Worm (Caenorhabditis elegans): ENCODE data around the gene C31E10.11.

DNA sequence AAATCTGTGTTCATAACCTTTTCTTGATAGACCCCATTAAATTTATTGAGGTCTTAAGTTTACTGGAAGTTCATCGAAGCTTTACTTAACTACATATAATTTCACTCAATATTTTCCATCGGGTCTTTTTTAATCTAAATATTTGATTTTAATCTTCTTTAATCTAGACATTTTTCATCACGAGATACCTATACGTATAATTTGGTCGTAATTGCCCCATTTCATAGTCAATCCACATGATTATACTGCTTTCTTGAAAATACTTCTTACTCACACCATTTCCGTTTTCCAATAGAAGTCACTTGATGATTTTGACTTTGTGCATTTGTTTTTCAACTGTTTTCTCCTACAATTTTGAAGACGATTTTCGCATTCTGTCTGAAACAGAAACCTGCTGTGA is 4.3 kb downstream of the C31E10.11 start, which contains the start of gene irld-24:
- TF ChIP-seq pes-1 (GFP tag; IDR thresholded peaks at IDR 0.05), result no peak
- no peak for TF ChIP-seq ama-1 (optimal IDR thresholded peaks at IDR 0.05)
- no peak for TF ChIP-seq B0310.2 (tag; optimal IDR thresholded peaks at IDR 0.05)
- no peak for TF ChIP-seq tbx-37 (GFP tag; conservative IDR thresholded peaks at IDR 0.05)
- TF ChIP-seq hmg-4 (GFP tag; optimal IDR thresholded peaks at IDR 0.05), result no peak
- no peak for TF ChIP-seq ceh-36 (tag; optimal IDR thresholded peaks at IDR 0.05)

Measured in whole organism, early embryonic.